Worm (Caenorhabditis elegans) whole organism, L2 larva: ENCODE data around the gene T01B6.1.
A peak's percentile ranks its signal among the peaks of the same experiment; 100 is the strongest.

Source experiments
- C34F6.9 ChIP-seq: fragments of 150-350 bp; optimal IDR thresholded peaks from 2 replicates; lab custom pipeline; 2014; ENCODE audit warnings: missing biosample characterization, missing genetic modification characterization
- F13H6.1 ChIP-seq: sonication (generic microtip); optimal IDR thresholded peaks from 2 replicates; lab custom pipeline; 2016; ENCODE audit warnings: missing genetic modification characterization, missing compliant biosample characterization
- R02D3.7 ChIP-seq: fragments of 150-350 bp; optimal IDR thresholded peaks from 2 replicates; lab custom pipeline; 2014; ENCODE audit warnings: missing biosample characterization, missing genetic modification characterization
- ZK546.5 ChIP-seq: sonication (generic microtip); optimal IDR thresholded peaks from 2 replicates; lab custom pipeline; 2017; ENCODE audit warnings: missing biosample characterization, missing genetic modification characterization
- alr-1 ChIP-seq: fragments of 150-350 bp; optimal IDR thresholded peaks from 2 replicates; lab custom pipeline; 2014; ENCODE audit warnings: missing biosample characterization, missing genetic modification characterization
- aly-2 ChIP-seq: fragments of 150-350 bp; optimal IDR thresholded peaks from 2 replicates; lab custom pipeline; 2014; ENCODE audit warnings: missing biosample characterization, missing genetic modification characterization
- ama-1 ChIP-seq: fragments of 150-350 bp; optimal IDR thresholded peaks from 2 replicates; lab custom pipeline; 2018; ENCODE audit warnings: inconsistent platforms
- blmp-1 ChIP-seq: sonication (generic microtip); optimal IDR thresholded peaks from 2 replicates; lab custom pipeline; 2017; ENCODE audit warnings: missing genetic modification characterization, mild to moderate bottlenecking, missing compliant biosample characterization, antibody characterized with exemption, moderate library complexity; ENCODE audit not compliant: insufficient read depth
- ceh-16 ChIP-seq: fragments of 150-350 bp; optimal IDR thresholded peaks from 2 replicates; lab custom pipeline; 2014; ENCODE audit warnings: missing biosample characterization, missing genetic modification characterization
- ceh-82 ChIP-seq: fragments of 150-350 bp; optimal IDR thresholded peaks from 2 replicates; lab custom pipeline; 2014; ENCODE audit warnings: missing biosample characterization, missing genetic modification characterization
- elt-1 ChIP-seq: fragments of 150-350 bp; optimal IDR thresholded peaks from 2 replicates; lab custom pipeline; 2014; ENCODE audit warnings: missing biosample characterization, missing genetic modification characterization
- elt-3 ChIP-seq: sonication (generic microtip); optimal IDR thresholded peaks from 2 replicates; lab custom pipeline; 2017; ENCODE audit warnings: missing biosample characterization, missing genetic modification characterization
- fos-1 ChIP-seq: fragments of 150-350 bp; optimal IDR thresholded peaks from 2 replicates; lab custom pipeline; 2014; ENCODE audit warnings: missing biosample characterization, missing genetic modification characterization
- gmeb-1 ChIP-seq: fragments of 150-350 bp; optimal IDR thresholded peaks from 2 replicates; lab custom pipeline; 2014; ENCODE audit warnings: missing biosample characterization, missing genetic modification characterization
- lin-11 ChIP-seq: fragments of 150-350 bp; sonication (generic microtip); optimal IDR thresholded peaks from 2 replicates; lab custom pipeline; 2014; ENCODE audit warnings: missing biosample characterization, missing genetic modification characterization, inconsistent platforms, mixed read lengths
- lin-13 ChIP-seq: fragments of 150-350 bp; optimal IDR thresholded peaks from 2 replicates; lab custom pipeline; 2014; ENCODE audit warnings: missing biosample characterization, missing genetic modification reagents, missing genetic modification characterization
- lin-39 ChIP-seq: fragments of 150-350 bp; optimal IDR thresholded peaks from 2 replicates; lab custom pipeline; 2014; ENCODE audit warnings: missing biosample characterization, missing genetic modification reagents, missing genetic modification characterization
- lsy-2 ChIP-seq, 2 experiments: fragments of 150-350 bp in 1 of 2; sonication (generic microtip) in 1 of 2; optimal IDR thresholded peaks; 2 replicates each; lab custom pipeline; 2014 to 2017; ENCODE audit warnings: missing biosample characterization in 2 of 2, missing genetic modification characterization in 2 of 2
- mab-5 ChIP-seq: fragments of 150-350 bp; optimal IDR thresholded peaks from 2 replicates; lab custom pipeline; 2014; ENCODE audit warnings: missing biosample characterization, missing genetic modification characterization
- nhr-10 ChIP-seq: sonication (generic microtip); optimal IDR thresholded peaks from 2 replicates; lab custom pipeline; 2017; ENCODE audit warnings: missing biosample characterization, missing genetic modification characterization
- nhr-11 ChIP-seq: fragments of 150-350 bp; optimal IDR thresholded peaks from 2 replicates; lab custom pipeline; 2014; ENCODE audit warnings: missing biosample characterization, missing genetic modification characterization
- nhr-12 ChIP-seq: fragments of 150-350 bp; optimal IDR thresholded peaks from 2 replicates; lab custom pipeline; 2014; ENCODE audit warnings: missing biosample characterization, missing genetic modification characterization
- nhr-23 ChIP-seq: fragments of 150-350 bp; optimal IDR thresholded peaks from 2 replicates; lab custom pipeline; 2014; ENCODE audit warnings: missing biosample characterization, missing genetic modification reagents, missing genetic modification characterization
- nhr-237 ChIP-seq: fragments of 150-350 bp; optimal IDR thresholded peaks from 2 replicates; lab custom pipeline; 2014; ENCODE audit warnings: missing biosample characterization, missing genetic modification characterization
- nhr-6 ChIP-seq: fragments of 150-350 bp; optimal IDR thresholded peaks from 2 replicates; lab custom pipeline; 2014; ENCODE audit warnings: missing biosample characterization, missing genetic modification characterization
- sem-4 ChIP-seq: fragments of 150-350 bp; optimal IDR thresholded peaks from 2 replicates; lab custom pipeline; 2014; ENCODE audit warnings: missing biosample characterization, missing genetic modification reagents, missing genetic modification characterization
- sma-3 ChIP-seq: sonication (generic microtip); optimal IDR thresholded peaks from 2 replicates; lab custom pipeline; 2016; ENCODE audit warnings: missing genetic modification reagents, missing genetic modification characterization, missing compliant biosample characterization
- sma-9 ChIP-seq, 2 experiments: fragments of 150-350 bp in 1 of 2; sonication (generic microtip) in 1 of 2; optimal IDR thresholded peaks; 2 replicates each; lab custom pipeline; 2014 to 2016; ENCODE audit warnings: missing genetic modification characterization in 2 of 2, mild to moderate bottlenecking in 1 of 2, missing biosample characterization in 1 of 2, missing compliant biosample characterization in 1 of 2, missing genetic modification reagents in 1 of 2, moderate library complexity in 1 of 2
- snpc-4 ChIP-seq: fragments of 150-350 bp; optimal IDR thresholded peaks from 2 replicates; lab custom pipeline; 2014; ENCODE audit warnings: missing biosample characterization, missing genetic modification characterization
- unc-55 ChIP-seq: fragments of 150-350 bp; sonication (generic microtip); optimal IDR thresholded peaks from 3 replicates; lab custom pipeline; 2014; ENCODE audit warnings: missing biosample characterization, missing genetic modification reagents, missing genetic modification characterization
- unc-62 ChIP-seq: fragments of 150-350 bp; optimal IDR thresholded peaks from 2 replicates; lab custom pipeline; 2014; ENCODE audit warnings: missing biosample characterization, missing genetic modification reagents, missing genetic modification characterization
- zag-1 ChIP-seq: fragments of 150-350 bp; optimal IDR thresholded peaks from 2 replicates; lab custom pipeline; 2014; ENCODE audit warnings: missing biosample characterization, missing genetic modification characterization
- ztf-1 ChIP-seq: fragments of 200-800 bp; sonication (Bioruptor generic); conservative IDR thresholded peaks from 2 replicates; pipeline ENCODE4 v1.3.6; 2022; ENCODE audit warnings: missing genetic modification characterization, missing compliant biosample characterization
- ztf-11 ChIP-seq: sonication (generic microtip); optimal IDR thresholded peaks from 2 replicates; lab custom pipeline; 2017; ENCODE audit warnings: missing biosample characterization, missing genetic modification characterization
- ztf-4 ChIP-seq: fragments of 150-350 bp; optimal IDR thresholded peaks from 2 replicates; lab custom pipeline; 2014; ENCODE audit warnings: missing biosample characterization, missing genetic modification characterization

T01B6.1 gene

DNA sequence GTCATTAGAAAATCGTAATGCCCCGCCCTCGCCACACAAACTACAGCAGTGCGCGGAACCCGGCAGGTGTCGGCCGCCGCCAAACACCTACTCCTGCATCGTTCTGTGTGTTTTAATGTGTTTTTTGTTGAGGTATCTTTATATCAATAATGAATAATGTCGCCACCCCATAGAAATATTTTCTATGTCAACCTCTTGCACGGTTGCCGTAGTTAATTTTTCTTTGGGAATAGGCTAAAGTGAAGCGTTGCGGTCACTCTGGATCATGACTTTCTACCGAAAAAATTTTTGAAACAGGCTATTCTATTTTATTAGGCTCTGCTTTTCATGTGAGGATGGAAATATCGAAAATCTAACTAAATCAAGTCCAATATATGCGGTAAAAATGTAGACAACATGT lies 6.6 kb upstream of the T01B6.1 start:
- no peak for TF ChIP-seq nhr-23
- TF ChIP-seq sma-9 (GFP tag; optimal IDR thresholded peaks at IDR 0.05; lab: Kevin White, UChicago): peak; percentile 59
- TF ChIP-seq sma-9 (tag; optimal IDR thresholded peaks at IDR 0.05; lab: Kevin White, UChicago): no peak
- no peak for TF ChIP-seq ztf-4 (tag; lab: Kevin White, UChicago)
- no peak for TF ChIP-seq aly-2
- no peak for TF ChIP-seq nhr-10
- TF ChIP-seq sem-4 (tag; lab: Kevin White, UChicago): no peak
- TF ChIP-seq C34F6.9 (tag; lab: Kevin White, UChicago): no peak
- TF ChIP-seq lin-39 (tag; lab: Kevin White, UChicago): no peak
- TF ChIP-seq nhr-6 (tag; lab: Kevin White, UChicago): no peak
- TF ChIP-seq F13H6.1 (tag; lab: Kevin White, UChicago): peak; percentile 4
- TF ChIP-seq fos-1 (tag; lab: Kevin White, UChicago): peak; percentile 11
- no peak for TF ChIP-seq ceh-82 (tag; lab: Kevin White, UChicago)
- TF ChIP-seq lsy-2 (tag; optimal IDR thresholded peaks at IDR 0.05; lab: Kevin White, UChicago): no peak
- peak; percentile 81 for TF ChIP-seq ama-1 (lab: Kevin White, UChicago)
- TF ChIP-seq sma-3 (GFP tag; lab: Kevin White, UChicago): peak; percentile 50
- no peak for TF ChIP-seq unc-55 (GFP tag; lab: Kevin White, UChicago)
- no peak for TF ChIP-seq ZK546.5 (tag; lab: Kevin White, UChicago)
- TF ChIP-seq snpc-4 (tag; lab: Kevin White, UChicago): peak; percentile 97
- TF ChIP-seq unc-62 (GFP tag; lab: Kevin White, UChicago): no peak
- no peak for TF ChIP-seq ceh-16 (tag; lab: Kevin White, UChicago)
- peak; percentile 13 for TF ChIP-seq lin-13 (GFP tag; lab: Kevin White, UChicago)

DNA sequence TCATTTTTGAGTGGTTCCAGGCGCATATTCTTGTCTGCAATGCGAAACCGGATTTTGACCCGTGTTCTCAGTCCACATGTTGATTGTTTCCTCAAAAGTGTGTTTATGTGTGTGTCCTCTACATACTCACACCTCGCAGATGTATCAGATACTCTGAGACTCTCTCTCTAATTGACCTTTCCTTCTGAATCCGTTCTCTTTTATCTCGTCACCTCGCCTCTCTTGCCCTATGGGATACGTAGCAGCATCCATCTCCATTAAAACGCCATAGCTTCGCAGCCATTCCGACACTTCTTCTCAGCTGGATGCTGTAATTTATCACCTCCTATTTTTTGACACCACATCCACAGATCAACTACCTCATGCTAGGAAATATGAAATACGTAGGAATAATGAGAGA lies 5.0 kb upstream of the T01B6.1 start:
- TF ChIP-seq ceh-16 (tag; lab: Kevin White, UChicago) (peak; percentile 9), R02D3.7 (tag; lab: Kevin White, UChicago) (no peak)

DNA sequence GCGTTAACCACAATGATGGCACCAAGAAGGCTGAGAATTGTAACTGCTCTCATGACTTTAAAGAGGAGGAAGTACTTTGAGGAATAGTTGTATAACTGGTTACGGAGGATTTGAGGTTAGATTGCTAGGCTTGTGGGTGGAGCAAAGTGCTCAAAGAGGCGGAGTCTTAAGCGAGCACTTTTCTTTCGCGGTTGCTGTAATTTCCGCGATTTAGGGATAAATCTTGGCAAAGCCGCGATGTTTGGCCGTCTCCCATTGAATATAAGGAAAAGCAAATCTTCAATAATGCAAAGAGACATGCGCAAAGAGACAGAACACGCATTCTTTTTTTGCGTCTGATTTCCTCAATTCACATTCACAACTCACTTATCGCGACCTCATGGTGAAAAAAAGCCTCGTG lies 2.7 kb downstream of the T01B6.1 start, which contains the start of gene nlp-45:
TSS of gene nlp-45 (minus strand) at position 101 of the 400 bp plus-strand sequence.
- TF ChIP-seq ztf-11 (tag; lab: Kevin White, UChicago): no peak
- TF ChIP-seq C34F6.9 (tag; lab: Kevin White, UChicago): no peak
- no peak for TF ChIP-seq F13H6.1 (tag; lab: Kevin White, UChicago)
- no peak for TF ChIP-seq ama-1 (lab: Kevin White, UChicago)
- no peak for TF ChIP-seq mab-5
- no peak for TF ChIP-seq ztf-4 (tag; lab: Kevin White, UChicago)
- no peak for TF ChIP-seq nhr-237 (tag; lab: Kevin White, UChicago)
- TF ChIP-seq elt-3 (tag; lab: Kevin White, UChicago): no peak
- TF ChIP-seq snpc-4 (tag; lab: Kevin White, UChicago): no peak
- TF ChIP-seq nhr-6 (tag; lab: Kevin White, UChicago): no peak
- no peak for TF ChIP-seq lsy-2 (tag; optimal IDR thresholded peaks at IDR 0.05; lab: Kevin White, UChicago)
- TF ChIP-seq alr-1 (tag; lab: Kevin White, UChicago): no peak
- TF ChIP-seq gmeb-1 (tag; lab: Kevin White, UChicago): no peak
- TF ChIP-seq, all 48 proteins: peak for 0

DNA sequence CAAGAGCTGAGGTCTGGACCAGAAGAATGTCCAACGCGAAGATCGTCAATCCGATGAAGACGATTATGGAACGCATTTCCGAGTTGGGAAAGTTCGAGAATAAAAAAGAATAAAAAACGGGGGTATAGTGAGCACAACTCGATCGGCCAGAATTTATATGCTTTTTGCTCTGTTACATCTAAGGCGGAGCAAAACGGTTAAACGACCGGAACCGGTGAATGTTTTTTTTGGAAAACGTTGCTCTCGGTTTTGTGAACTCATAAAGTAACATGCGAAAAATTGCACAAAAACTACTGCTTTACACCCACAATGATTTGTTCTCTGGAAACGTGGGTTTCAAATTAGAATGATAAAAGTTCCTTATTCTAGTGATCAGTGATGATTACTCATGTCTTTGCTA lies 6.5 kb downstream of the T01B6.1 start, which contains the start of gene nlp-22:
TSS of gene nlp-22 (minus strand) at position 101 of the 400 bp plus-strand sequence.
- TF ChIP-seq nhr-11 (tag; lab: Kevin White, UChicago) (no peak), R02D3.7 (tag; lab: Kevin White, UChicago) (no peak), blmp-1 (tag; lab: Kevin White, UChicago) (no peak), ama-1 (lab: Kevin White, UChicago) (no peak), ztf-1 (GFP tag; lab: Robert Waterston, UW) (no peak), nhr-23 (no peak), lin-11 (no peak), zag-1 (tag; lab: Kevin White, UChicago) (no peak), lin-13 (GFP tag; lab: Kevin White, UChicago) (no peak), lin-39 (tag; lab: Kevin White, UChicago) (no peak), elt-1 (tag; lab: Kevin White, UChicago) (no peak), nhr-237 (tag; lab: Kevin White, UChicago) (no peak), nhr-12 (tag; lab: Kevin White, UChicago) (no peak)
